Worm (Caenorhabditis elegans) whole organism, L2 larva: ENCODE data around the gene vha-2.

Experiments
- blmp-1 ChIP-seq: sonication (generic microtip); optimal IDR thresholded peaks from 2 replicates; lab custom pipeline; 2017; ENCODE audit warnings: missing genetic modification characterization, mild to moderate bottlenecking, missing compliant biosample characterization, antibody characterized with exemption, moderate library complexity; ENCODE audit not compliant: insufficient read depth
- elt-1 ChIP-seq: fragments of 150-350 bp; optimal IDR thresholded peaks from 2 replicates; lab custom pipeline; 2014; ENCODE audit warnings: missing biosample characterization, missing genetic modification characterization
- lin-13 ChIP-seq: fragments of 150-350 bp; optimal IDR thresholded peaks from 2 replicates; lab custom pipeline; 2014; ENCODE audit warnings: missing biosample characterization, missing genetic modification reagents, missing genetic modification characterization
- nhr-25 ChIP-seq: fragments of 150-350 bp; sonication (generic microtip); optimal IDR thresholded peaks from 3 replicates; lab custom pipeline; 2014; ENCODE audit warnings: missing biosample characterization, missing genetic modification characterization
- unc-62 ChIP-seq: fragments of 150-350 bp; optimal IDR thresholded peaks from 2 replicates; lab custom pipeline; 2014; ENCODE audit warnings: missing biosample characterization, missing genetic modification reagents, missing genetic modification characterization
- ztf-11 ChIP-seq: sonication (generic microtip); optimal IDR thresholded peaks from 2 replicates; lab custom pipeline; 2017; ENCODE audit warnings: missing biosample characterization, missing genetic modification characterization

DNA sequence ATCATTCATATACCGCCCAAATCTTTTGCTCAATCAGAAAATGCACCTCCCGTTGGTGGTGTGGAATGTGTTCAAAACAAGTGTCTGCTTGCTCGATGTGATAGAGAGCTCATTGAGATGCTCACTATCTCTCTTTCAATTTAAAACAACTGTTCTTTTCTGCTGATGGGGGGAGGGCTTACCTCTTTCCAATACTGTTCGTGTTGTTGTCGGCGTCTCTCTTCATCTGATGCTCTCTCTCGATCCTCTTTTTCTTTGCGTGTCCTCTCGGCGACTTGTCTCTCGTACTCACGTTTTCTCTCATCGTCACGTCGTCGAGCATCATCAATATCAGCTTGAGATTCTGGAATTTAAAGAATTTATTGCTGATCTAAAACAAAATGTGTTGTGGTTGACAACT, 40.0 kb upstream of the vha-2 start:
- no peak for TF ChIP-seq elt-1 (tag; lab: Kevin White, UChicago)
- TF ChIP-seq lin-13 (GFP tag; lab: Kevin White, UChicago): no peak
- TF ChIP-seq ztf-11 (tag; lab: Kevin White, UChicago): no peak
- TF ChIP-seq blmp-1 (tag; lab: Kevin White, UChicago): no peak
- no peak for TF ChIP-seq nhr-25 (tag; lab: Kevin White, UChicago)
- no peak for TF ChIP-seq unc-62 (GFP tag; lab: Kevin White, UChicago)
